Fruit fly (Drosophila melanogaster) whole organism, prepupa: ENCODE measurements around the gene Galk.
A peak's percentile ranks its signal among the peaks of the same experiment; 100 is the strongest.

Experiments
- Blimp-1 ChIP-seq: fragments of 200-800 bp; sonication (Bioruptor generic); optimal IDR thresholded peaks from 3 replicates; lab custom pipeline; 2017; ENCODE audit warnings: missing biosample characterization, missing genetic modification characterization, mild to moderate bottlenecking, moderate library complexity, missing genetic modification reagents
- CG10631 ChIP-seq: fragments of 200-800 bp; sonication (Bioruptor generic); optimal IDR thresholded peaks from 2 replicates; lab custom pipeline; 2016; ENCODE audit warnings: missing biosample characterization, missing genetic modification characterization
- CG10669 ChIP-seq: fragments of 200-800 bp; sonication (Bioruptor generic); optimal IDR thresholded peaks from 3 replicates; lab custom pipeline; 2018; ENCODE audit warnings: missing biosample characterization, mild to moderate bottlenecking, missing genetic modification characterization, moderate library complexity
- CG11762 ChIP-seq: fragments of 200-800 bp; sonication (Bioruptor generic); optimal IDR thresholded peaks from 3 replicates; lab custom pipeline; 2016; ENCODE audit warnings: missing biosample characterization, missing genetic modification characterization; ENCODE audit not compliant: insufficient read depth
- CG11902 ChIP-seq: fragments of 200-800 bp; sonication (Bioruptor generic); optimal IDR thresholded peaks from 3 replicates; lab custom pipeline; 2016; ENCODE audit warnings: missing biosample characterization, missing genetic modification characterization
- CG15336 ChIP-seq: fragments of 200-800 bp; sonication (Bioruptor generic); IDR thresholded peaks from 2 replicates; pipeline ENCODE4 v1.3.6; 2022; ENCODE audit warnings: missing biosample characterization, missing genetic modification characterization
- CG1621 ChIP-seq: fragments of 200-800 bp; sonication (Bioruptor generic); optimal IDR thresholded peaks from 3 replicates; lab custom pipeline; 2018; ENCODE audit warnings: missing biosample characterization, mild to moderate bottlenecking, missing genetic modification characterization
- CG16779 ChIP-seq: fragments of 200-800 bp; sonication (Bioruptor generic); optimal IDR thresholded peaks from 3 replicates; lab custom pipeline; 2017; ENCODE audit warnings: missing biosample characterization, mild to moderate bottlenecking, missing genetic modification characterization
- CG31627 ChIP-seq: fragments of 200-800 bp; sonication (Bioruptor generic); optimal IDR thresholded peaks from 3 replicates; lab custom pipeline; 2016; ENCODE audit warnings: missing biosample characterization, missing genetic modification characterization
- CG32006 ChIP-seq: fragments of 200-800 bp; sonication (Bioruptor generic); optimal IDR thresholded peaks from 3 replicates; lab custom pipeline; 2017; ENCODE audit warnings: missing biosample characterization, mild to moderate bottlenecking, missing genetic modification characterization
- CG3919 ChIP-seq: fragments of 200-800 bp; sonication (Bioruptor generic); optimal IDR thresholded peaks from 3 replicates; lab custom pipeline; 2016; ENCODE audit warnings: missing biosample characterization, missing genetic modification characterization
- CG4318 ChIP-seq: fragments of 200-800 bp; sonication (Bioruptor generic); optimal IDR thresholded peaks from 3 replicates; lab custom pipeline; 2017; ENCODE audit warnings: missing biosample characterization, mild to moderate bottlenecking, missing genetic modification characterization
- CG6163 ChIP-seq: fragments of 200-800 bp; sonication (Bioruptor generic); IDR thresholded peaks from 3 replicates; pipeline ENCODE4 v1.3.6; 2022; ENCODE audit warnings: missing biosample characterization, missing genetic modification characterization
- CG6276 ChIP-seq: fragments of 200-800 bp; sonication (Bioruptor generic); optimal IDR thresholded peaks from 2 replicates; lab custom pipeline; 2017; ENCODE audit warnings: missing biosample characterization, mild to moderate bottlenecking, missing genetic modification characterization
- CG6854 ChIP-seq: fragments of 200-800 bp; sonication (Bioruptor generic); optimal IDR thresholded peaks from 2 replicates; lab custom pipeline; 2017; ENCODE audit warnings: missing biosample characterization, mild to moderate bottlenecking, missing genetic modification characterization
- CG8319 ChIP-seq: fragments of 200-800 bp; sonication (Bioruptor generic); optimal IDR thresholded peaks from 3 replicates; lab custom pipeline; 2016; ENCODE audit warnings: missing biosample characterization, missing genetic modification characterization
- CG9139 ChIP-seq: fragments of 200-800 bp; sonication (Bioruptor generic); optimal IDR thresholded peaks from 3 replicates; lab custom pipeline; 2017; ENCODE audit warnings: missing biosample characterization, mild to moderate bottlenecking, missing genetic modification characterization
- Eip75B ChIP-seq: fragments of 200-800 bp; sonication (Bioruptor generic); optimal IDR thresholded peaks from 3 replicates; lab custom pipeline; 2016; ENCODE audit warnings: missing biosample characterization, missing genetic modification characterization
- Eip78C ChIP-seq: fragments of 200-800 bp; sonication (Bioruptor generic); peaks from one replicate; lab custom pipeline; 2016; ENCODE audit warnings: missing biosample characterization, missing genetic modification characterization
- Eip93F ChIP-seq: fragments of 200-800 bp; sonication (Bioruptor generic); optimal IDR thresholded peaks from 2 replicates; lab custom pipeline; 2016; ENCODE audit warnings: missing biosample characterization, mild to moderate bottlenecking, missing genetic modification characterization
- Ets21C ChIP-seq: fragments of 200-800 bp; sonication (Bioruptor generic); optimal IDR thresholded peaks from 3 replicates; lab custom pipeline; 2016; ENCODE audit warnings: missing biosample characterization, missing genetic modification characterization
- Ets96B ChIP-seq: fragments of 200-800 bp; optimal IDR thresholded peaks from 2 replicates; lab custom pipeline; 2019; ENCODE audit warnings: missing biosample characterization, mild to moderate bottlenecking, missing genetic modification characterization, moderate library complexity
- Gug ChIP-seq: fragments of 200-800 bp; sonication (Bioruptor generic); IDR thresholded peaks from 2 replicates; pipeline ENCODE4 v1.3.6; 2022; ENCODE audit warnings: missing biosample characterization, missing genetic modification characterization
- Hr39 ChIP-seq: fragments of 200-800 bp; sonication (Bioruptor generic); optimal IDR thresholded peaks from 2 replicates; lab custom pipeline; 2016; ENCODE audit warnings: missing biosample characterization, missing genetic modification characterization
- Hr4 ChIP-seq: fragments of 200-800 bp; sonication (Bioruptor generic); optimal IDR thresholded peaks from 3 replicates; lab custom pipeline; 2016; ENCODE audit warnings: missing biosample characterization, missing genetic modification characterization
- Sox14 ChIP-seq: fragments of 200-800 bp; sonication (Bioruptor generic); optimal IDR thresholded peaks from 3 replicates; lab custom pipeline; 2016; ENCODE audit warnings: missing biosample characterization, missing genetic modification characterization
- achi ChIP-seq: fragments of 200-800 bp; sonication (Bioruptor generic); optimal IDR thresholded peaks from 3 replicates; lab custom pipeline; 2016; ENCODE audit warnings: missing biosample characterization, missing genetic modification characterization
- acj6 ChIP-seq: fragments of 200-800 bp; sonication (Bioruptor generic); optimal IDR thresholded peaks from 3 replicates; lab custom pipeline; 2016; ENCODE audit warnings: missing biosample characterization, missing genetic modification characterization
- eg ChIP-seq: fragments of 200-800 bp; sonication (Bioruptor generic); IDR thresholded peaks from 3 replicates; pipeline ENCODE4 v1.3.6; 2022; ENCODE audit warnings: missing biosample characterization, missing genetic modification characterization
- fd85E ChIP-seq: fragments of 200-800 bp; sonication (Bioruptor generic); optimal IDR thresholded peaks from 3 replicates; lab custom pipeline; 2016; ENCODE audit warnings: missing biosample characterization, missing genetic modification characterization
- fkh ChIP-seq: fragments of 200-800 bp; sonication (Bioruptor generic); optimal IDR thresholded peaks from 3 replicates; lab custom pipeline; 2017; ENCODE audit warnings: missing biosample characterization, mild to moderate bottlenecking, missing genetic modification characterization, moderate library complexity
- net ChIP-seq: fragments of 200-800 bp; sonication (Bioruptor generic); optimal IDR thresholded peaks from 3 replicates; lab custom pipeline; 2016; ENCODE audit warnings: missing biosample characterization, missing genetic modification characterization
- pdm3 ChIP-seq: fragments of 200-800 bp; sonication (Bioruptor generic); optimal IDR thresholded peaks from 3 replicates; lab custom pipeline; 2016; ENCODE audit warnings: missing biosample characterization, missing genetic modification characterization
- salr ChIP-seq, 2 experiments: fragments of 200-800 bp; sonication (Bioruptor generic); optimal IDR thresholded peaks; 3 replicates each; lab custom pipeline; 2016 to 2018; ENCODE audit warnings: missing biosample characterization in 2 of 2, missing genetic modification characterization in 2 of 2, mild to moderate bottlenecking in 1 of 2
- ss ChIP-seq, 2 experiments: fragments of 200-800 bp; sonication (Bioruptor generic); optimal IDR thresholded peaks; 2 replicates in 1 of 2; 3 replicates in 1 of 2; lab custom pipeline; 2017 to 2018; ENCODE audit warnings: mild to moderate bottlenecking in 2 of 2, missing biosample characterization in 2 of 2, missing genetic modification characterization in 2 of 2, moderate library complexity in 1 of 2
- svp ChIP-seq: fragments of 200-800 bp; sonication (Bioruptor generic); peaks from one replicate; lab custom pipeline; 2016; ENCODE audit warnings: missing biosample characterization, missing genetic modification characterization
- topi ChIP-seq: fragments of 200-800 bp; sonication (Bioruptor generic); optimal IDR thresholded peaks from 3 replicates; lab custom pipeline; 2016; ENCODE audit warnings: missing biosample characterization, missing genetic modification characterization
- vri ChIP-seq: fragments of 200-800 bp; sonication (Bioruptor generic); optimal IDR thresholded peaks from 3 replicates; lab custom pipeline; 2016; ENCODE audit warnings: missing biosample characterization, mild to moderate bottlenecking, missing genetic modification characterization

Galk gene

dm6 chr3L:9009738-9010137 is 23.8 kb upstream of the Galk start, which contains the start of gene CG5194:
Gene CG5194 (minus strand): TSS chr3L:9009838.
- TF ChIP-seq CG1621 (tag; lab: Kevin White, UChicago) (no peak), Ets21C (GFP tag; lab: Kevin White, UChicago) (no peak)
- TF ChIP-seq, all 60 proteins: peak for 0

DNA sequence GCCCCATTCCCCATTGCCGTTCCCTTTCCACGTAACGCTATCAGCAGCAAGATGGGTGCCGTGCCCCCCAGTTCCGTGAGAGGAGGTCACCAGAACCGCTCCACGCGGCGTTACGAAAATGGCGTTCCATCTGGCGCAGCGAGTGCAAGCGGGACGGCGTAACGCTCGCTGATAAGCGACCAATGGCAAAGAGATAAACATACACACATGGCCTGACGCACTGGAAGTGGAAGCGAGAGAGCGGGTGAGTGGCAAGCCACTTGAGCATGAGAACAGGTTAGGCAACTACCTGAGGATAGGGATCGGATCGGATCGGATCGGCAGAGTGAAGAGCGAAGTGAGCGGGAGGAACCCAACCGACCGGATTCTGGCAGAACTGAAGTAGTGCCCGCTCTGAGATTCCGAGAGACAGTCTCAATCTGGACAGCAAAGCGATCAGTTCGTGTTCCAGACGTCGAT is 18.9 kb upstream of the Galk start, which contains the start of gene Doc3:
TSS of gene Doc3 (plus strand) at position 409 of the 459 bp plus-strand sequence.
- TF ChIP-seq vri (GFP tag; lab: Kevin White, UChicago) (no peak), CG1621 (tag; lab: Kevin White, UChicago) (peak; percentile 3), CG6163 (GFP tag; lab: Robert Waterston, UW) (peak; percentile 52; the same call in 1 of the 3 replicates), Hr4 (GFP tag; lab: Kevin White, UChicago) (no peak), CG8319 (GFP tag; lab: Kevin White, UChicago) (peak; percentile 99), CG6854 (GFP tag; lab: Kevin White, UChicago) (peak; percentile 93), CG31627 (GFP tag; lab: Kevin White, UChicago) (no peak), achi (no peak), Hr39 (no peak), net (GFP tag; lab: Kevin White, UChicago) (no peak), pdm3 (no peak), Eip78C (GFP tag; lab: Kevin White, UChicago) (no peak), fkh (GFP tag; lab: Kevin White, UChicago) (peak; percentile 43), svp (GFP tag; lab: Kevin White, UChicago) (peak; percentile 98), ss (GFP tag; optimal IDR thresholded peaks at IDR 0.05; lab: Kevin White, UChicago) (peak in 1 of 2 experiments; percentile 60)

dm6 chr3L:9003369-9003768 is 17.5 kb upstream of the Galk start:
- TF ChIP-seq topi (GFP tag; lab: Kevin White, UChicago) = no peak
- no peak for TF ChIP-seq Eip93F
- no peak for TF ChIP-seq Hr39
- TF ChIP-seq Sox14 (GFP tag; lab: Kevin White, UChicago) = no peak
- no peak for TF ChIP-seq CG11762
- no peak for TF ChIP-seq salr (GFP tag; optimal IDR thresholded peaks at IDR 0.05; lab: Kevin White, UChicago)
- no peak for TF ChIP-seq Ets96B
- no peak for TF ChIP-seq fd85E
- TF ChIP-seq CG32006 = no peak
- TF ChIP-seq net (GFP tag; lab: Kevin White, UChicago) = no peak
- no peak for TF ChIP-seq Gug
- TF ChIP-seq CG6276 (GFP tag; lab: Kevin White, UChicago) = no peak
- TF ChIP-seq vri (GFP tag; lab: Kevin White, UChicago) = no peak

dm6 chr3L:9002527-9002926 is 16.6 kb upstream of the Galk start:
- TF ChIP-seq CG11902 (GFP tag; lab: Kevin White, UChicago) (no peak), Sox14 (GFP tag; lab: Kevin White, UChicago) (no peak), Eip75B (GFP tag; lab: Kevin White, UChicago) (no peak), pdm3 (no peak), ss (GFP tag; optimal IDR thresholded peaks at IDR 0.05; lab: Kevin White, UChicago) (no peak), CG10669 (GFP tag; lab: Kevin White, UChicago) (no peak), CG4318 (GFP tag; lab: Kevin White, UChicago) (no peak), topi (GFP tag; lab: Kevin White, UChicago) (no peak), Hr39 (no peak), CG10631 (GFP tag; lab: Kevin White, UChicago) (no peak), CG16779 (no peak), Blimp-1 (GFP tag; lab: Kevin White, UChicago) (no peak), acj6 (no peak), eg (GFP tag; lab: Robert Waterston, UW) (no peak), Gug (no peak), CG11762 (no peak), CG3919 (GFP tag; lab: Kevin White, UChicago) (no peak), CG15336 (GFP tag; lab: Robert Waterston, UW) (no peak), CG9139 (GFP tag; lab: Kevin White, UChicago) (no peak)
